Worm (Caenorhabditis elegans) whole organism, midembryonic: Measurements from ENCODE around the gene ins-22.
"Not testable (repeated sequence)": the region's sequence is repeated elsewhere in the genome, so short reads cannot be mapped to it uniquely, and the experiment has no call there.

Source experiments
- T22C8.4 ChIP-seq: fragments of 200-800 bp; sonication (Bioruptor generic); IDR thresholded peaks from 2 replicates; pipeline ENCODE4 v1.3.6; 2022; ENCODE audit warnings: missing genetic modification characterization, missing compliant biosample characterization
- cog-1 ChIP-seq: sonication (generic microtip); optimal IDR thresholded peaks from 2 replicates; lab custom pipeline; 2016; ENCODE audit warnings: missing genetic modification characterization, missing compliant biosample characterization
- flt-1 ChIP-seq: fragments of 200-800 bp; sonication (Bioruptor generic); IDR thresholded peaks from 2 replicates; pipeline ENCODE4 v1.3.6; 2022; ENCODE audit warnings: missing genetic modification characterization, missing compliant biosample characterization
- klf-2 ChIP-seq: fragments of 200-800 bp; sonication (Bioruptor generic); conservative IDR thresholded peaks from 2 replicates; pipeline ENCODE4 v1.3.6; 2022; ENCODE audit warnings: missing genetic modification reagents, missing genetic modification characterization, missing compliant biosample characterization
- med-1 ChIP-seq: sonication (generic microtip); optimal IDR thresholded peaks from 2 replicates; lab custom pipeline; 2017; ENCODE audit warnings: missing genetic modification characterization, mild to moderate bottlenecking, missing compliant biosample characterization, antibody characterized with exemption, missing genetic modification reagents; ENCODE audit not compliant: insufficient read depth
- ref-1 ChIP-seq: fragments of 200-800 bp; sonication (Bioruptor generic); conservative IDR thresholded peaks from 2 replicates; pipeline ENCODE4 v1.3.6; 2022; ENCODE audit warnings: missing genetic modification reagents, missing genetic modification characterization, missing compliant biosample characterization
- tab-1 ChIP-seq: fragments of 200-800 bp; sonication (Bioruptor generic); IDR thresholded peaks from 2 replicates; pipeline ENCODE4 v1.3.6; 2022; ENCODE audit warnings: missing genetic modification characterization, missing compliant biosample characterization
- ztf-23 ChIP-seq: fragments of 200-800 bp; sonication (Bioruptor generic); IDR thresholded peaks from 2 replicates; pipeline ENCODE4 v1.3.6; 2022; ENCODE audit warnings: missing genetic modification reagents, missing genetic modification characterization, missing compliant biosample characterization
- ztf-29 ChIP-seq: fragments of 200-800 bp; sonication (Bioruptor generic); IDR thresholded peaks from 2 replicates; pipeline ENCODE4 v1.3.6; 2022; ENCODE audit warnings: missing genetic modification reagents, missing genetic modification characterization, missing compliant biosample characterization

The ins-22 gene

ce11 chrIII:10030549-10030948 is 4.5 kb downstream of the ins-22 start, which contains the start of gene M04D8.4:
TSS of gene M04D8.4 (minus strand) at chrIII:10030649.
- TF ChIP-seq ztf-29, result no peak
- TF ChIP-seq T22C8.4, result no peak
- TF ChIP-seq tab-1 (GFP tag; lab: Robert Waterston, UW), result no peak
- TF ChIP-seq ref-1, result no peak
- no peak for TF ChIP-seq klf-2 (GFP tag; lab: Robert Waterston, UW)
- no peak for TF ChIP-seq med-1
- no peak for TF ChIP-seq flt-1 (GFP tag; lab: Robert Waterston, UW)
- TF ChIP-seq cog-1 (tag; lab: Kevin White, UChicago), result no peak
- no peak for TF ChIP-seq ztf-23 (GFP tag; lab: Robert Waterston, UW)

ce11 chrIII:10033213-10033612 is 7.1 kb downstream of the ins-22 start, which contains the start of gene M04D8.5:
TSS of gene M04D8.5 (minus strand) at chrIII:10033313.
- TF ChIP-seq ztf-29 (no peak), ztf-23 (GFP tag; lab: Robert Waterston, UW) (no peak), tab-1 (GFP tag; lab: Robert Waterston, UW) (no peak), cog-1 (tag; lab: Kevin White, UChicago) (no peak), flt-1 (GFP tag; lab: Robert Waterston, UW) (no peak), klf-2 (GFP tag; lab: Robert Waterston, UW) (no peak), med-1 (no peak), ref-1 (no peak), T22C8.4 (no peak)

ce11 chrIII:10033881-10034280 is 7.8 kb downstream of the ins-22 start, which contains the start of gene M04D8.8:
TSS of gene M04D8.8 (plus strand) at chrIII:10034181.
- TF ChIP-seq ref-1 (no peak), tab-1 (GFP tag; lab: Robert Waterston, UW) (no peak), ztf-23 (GFP tag; lab: Robert Waterston, UW) (no peak), ztf-29 (no peak), klf-2 (GFP tag; lab: Robert Waterston, UW) (no peak), med-1 (no peak), T22C8.4 (no peak), cog-1 (tag; lab: Kevin White, UChicago) (no peak), flt-1 (GFP tag; lab: Robert Waterston, UW) (no peak)

- no peak for TF ChIP-seq klf-2 (GFP tag; lab: Robert Waterston, UW)
- no peak for TF ChIP-seq cog-1 (tag; lab: Kevin White, UChicago)
- TF ChIP-seq tab-1 (GFP tag; lab: Robert Waterston, UW), result no peak
- no peak for TF ChIP-seq ztf-29
- TF ChIP-seq med-1, result no peak
- no peak for TF ChIP-seq ztf-23 (GFP tag; lab: Robert Waterston, UW)
- TF ChIP-seq ref-1, result no peak
- no peak for TF ChIP-seq T22C8.4
- no peak for TF ChIP-seq flt-1 (GFP tag; lab: Robert Waterston, UW)
Measured at ce11 chrIII:10035783-10036182, 9.7 kb downstream of the ins-22 start, which contains the start of gene xbx-3. TSS of gene xbx-3 (plus strand) at chrIII:10035945.

ce11 chrIII:10037150-10037549 is 11.1 kb downstream of the ins-22 start, which contains the start of gene M04D8.7:
TSS of gene M04D8.7 (plus strand) at chrIII:10037450.
- TF ChIP-seq ztf-23 (GFP tag; lab: Robert Waterston, UW) (no peak), tab-1 (GFP tag; lab: Robert Waterston, UW) (no peak), ref-1 (no peak), ztf-29 (no peak), cog-1 (tag; lab: Kevin White, UChicago) (no peak), med-1 (no peak)

- TF ChIP-seq klf-2 (GFP tag; lab: Robert Waterston, UW) (no peak), ztf-23 (GFP tag; lab: Robert Waterston, UW) (no peak), flt-1 (GFP tag; lab: Robert Waterston, UW) (no peak)
Measured at ce11 chrIII:10040013-10040412, 13.9 kb downstream of the ins-22 start, which contains the start of gene T16G12.7. TSS of gene T16G12.7 (minus strand) at chrIII:10040113.

- no peak for TF ChIP-seq tab-1 (GFP tag; lab: Robert Waterston, UW)
- TF ChIP-seq cog-1 (tag; lab: Kevin White, UChicago), result no peak
- no peak for TF ChIP-seq ztf-29
- TF ChIP-seq klf-2 (GFP tag; lab: Robert Waterston, UW), result no peak
- no peak for TF ChIP-seq flt-1 (GFP tag; lab: Robert Waterston, UW)
Measured at ce11 chrIII:10049682-10050081, 23.6 kb downstream of the ins-22 start, which contains the start of gene T16G12.1. TSS of gene T16G12.1 (minus strand) at chrIII:10049857.

- TF ChIP-seq ztf-23 (GFP tag; lab: Robert Waterston, UW); med-1; klf-2 (GFP tag; lab: Robert Waterston, UW): not testable (repeated sequence)
Measured at ce11 chrIII:10050321-10050720, 24.2 kb downstream of the ins-22 start, which contains the start of gene T16G12.3. TSS of gene T16G12.3 (plus strand) at chrIII:10050621.

ce11 chrIII:10053312-10053711 is 27.2 kb downstream of the ins-22 start, which contains the start of gene T16G12.12:
TSS of gene T16G12.12 (plus strand) at chrIII:10053612.
- not testable (repeated sequence) for TF ChIP-seq tab-1 (GFP tag; lab: Robert Waterston, UW); med-1; ztf-29

- no peak for TF ChIP-seq klf-2 (GFP tag; lab: Robert Waterston, UW)
- no peak for TF ChIP-seq ref-1
Measured at ce11 chrIII:10056033-10056432, 29.9 kb downstream of the ins-22 start, which contains the start of gene T16G12.10. TSS of gene T16G12.10 (minus strand) at chrIII:10056133.

- TF ChIP-seq tab-1 (GFP tag; lab: Robert Waterston, UW), result no peak
- no peak for TF ChIP-seq T22C8.4
- TF ChIP-seq ztf-29, result no peak
- no peak for TF ChIP-seq ref-1
- no peak for TF ChIP-seq ztf-23 (GFP tag; lab: Robert Waterston, UW)
- TF ChIP-seq cog-1 (tag; lab: Kevin White, UChicago), result no peak
- TF ChIP-seq flt-1 (GFP tag; lab: Robert Waterston, UW), result no peak
- TF ChIP-seq klf-2 (GFP tag; lab: Robert Waterston, UW), result no peak
- TF ChIP-seq med-1, result no peak
Measured at ce11 chrIII:10057518-10057917, 31.4 kb downstream of the ins-22 start, which contains the start of gene T16G12.4. TSS of gene T16G12.4 (plus strand) at chrIII:10057818.
